Worm (Caenorhabditis elegans) whole organism, late embryonic: Measurements from ENCODE around the gene cdr-7.

Experiments
- ceh-2 ChIP-seq: sonication (generic microtip); optimal IDR thresholded peaks from 2 replicates; lab custom pipeline; 2016; ENCODE audit warnings: missing genotype, missing genetic modification characterization, missing compliant biosample characterization
- ceh-34 ChIP-seq: sonication (generic microtip); optimal IDR thresholded peaks from 2 replicates; lab custom pipeline; 2016; ENCODE audit warnings: mild to moderate bottlenecking, missing genetic modification characterization, missing compliant biosample characterization
- dmd-4 ChIP-seq: sonication (generic microtip); optimal IDR thresholded peaks from 2 replicates; lab custom pipeline; 2016; ENCODE audit warnings: borderline replicate concordance, missing genetic modification characterization, missing compliant biosample characterization
- fkh-10 ChIP-seq: fragments of 150-350 bp; optimal IDR thresholded peaks from 2 replicates; lab custom pipeline; 2014; ENCODE audit warnings: missing biosample characterization, missing genetic modification reagents, missing genetic modification characterization
- hlh-30 ChIP-seq: sonication (generic microtip); optimal IDR thresholded peaks from 2 replicates; lab custom pipeline; 2017; ENCODE audit warnings: antibody characterized with exemption, missing genetic modification characterization, missing compliant biosample characterization; ENCODE audit not compliant: insufficient read depth
- lin-11 ChIP-seq: fragments of 200-800 bp; sonication (Bioruptor generic); optimal IDR thresholded peaks from 2 replicates; lab custom pipeline; 2018; ENCODE audit warnings: mild to moderate bottlenecking, missing genetic modification characterization, missing compliant biosample characterization
- mec-3 ChIP-seq: sonication (generic microtip); optimal IDR thresholded peaks from 2 replicates; lab custom pipeline; 2016; ENCODE audit warnings: borderline replicate concordance, missing genetic modification characterization, missing compliant biosample characterization
- pha-2 ChIP-seq: sonication (generic microtip); optimal IDR thresholded peaks from 2 replicates; lab custom pipeline; 2017; ENCODE audit warnings: mild to moderate bottlenecking, missing genetic modification characterization, missing compliant biosample characterization
- pha-4 ChIP-seq: fragments of 150-350 bp; optimal IDR thresholded peaks from 2 replicates; lab custom pipeline; 2018; ENCODE audit warnings: missing biosample characterization, missing genetic modification reagents, missing genetic modification characterization
- sdc-2 ChIP-seq: sonication (generic microtip); optimal IDR thresholded peaks from 2 replicates; lab custom pipeline; 2016; ENCODE audit warnings: missing genotype, missing genetic modification characterization, missing compliant biosample characterization

DNA sequence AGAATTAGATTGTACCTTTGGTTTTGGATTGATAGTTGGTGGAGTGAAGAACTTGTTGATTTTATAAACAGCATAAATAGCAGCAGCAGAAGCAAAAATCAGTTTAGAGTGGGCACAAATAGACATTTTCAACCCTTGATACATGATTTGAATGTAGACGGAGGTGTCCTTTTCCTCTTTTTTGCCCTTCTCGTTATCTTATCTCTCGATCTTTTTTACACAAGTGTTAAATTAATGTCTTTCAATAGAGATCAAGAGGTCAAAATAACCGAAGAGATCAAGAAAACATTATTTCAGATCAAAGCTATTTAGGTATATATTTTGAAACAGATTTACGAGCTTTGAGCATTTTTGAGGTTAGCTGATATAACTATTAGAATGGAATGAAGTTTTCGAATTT is at the start of gene cdr-7:
- TF ChIP-seq lin-11 (tag; lab: Kevin White, UChicago) (no peak), pha-4 (tag; lab: Kevin White, UChicago) (no peak), pha-2 (tag; lab: Kevin White, UChicago) (no peak), sdc-2 (tag; lab: Kevin White, UChicago) (no peak), ceh-2 (tag; lab: Kevin White, UChicago) (no peak), ceh-34 (no peak), hlh-30 (tag; lab: Kevin White, UChicago) (no peak), fkh-10 (GFP tag; lab: Kevin White, UChicago) (no peak), mec-3 (tag; lab: Kevin White, UChicago) (no peak), dmd-4 (tag; lab: Kevin White, UChicago) (no peak)
